Worm (Caenorhabditis elegans): ENCODE results near the gene T13C2.3.
A peak's percentile ranks its signal among the peaks of the same experiment; 100 is the strongest.

T13C2.3 gene

ce11 chrII:6830012-6830411 lies 41.0 kb downstream of the T13C2.3 start (continued):
- TF ChIP-seq nhr-6 (tag; optimal IDR thresholded peaks at IDR 0.05) (no peak), elt-1 (tag; optimal IDR thresholded peaks at IDR 0.05) (no peak), gmeb-1 (tag; optimal IDR thresholded peaks at IDR 0.05) (no peak), sma-9 (GFP tag; optimal IDR thresholded peaks at IDR 0.05) (peak; percentile 35), sma-9 (tag; optimal IDR thresholded peaks at IDR 0.05) (no peak), nhr-10 (tag; optimal IDR thresholded peaks at IDR 0.05) (no peak), nhr-237 (tag; optimal IDR thresholded peaks at IDR 0.05) (no peak), C34F6.9 (tag; optimal IDR thresholded peaks at IDR 0.05) (no peak)

- TF ChIP-seq nhr-11 (tag; optimal IDR thresholded peaks at IDR 0.05) = no peak
- TF ChIP-seq unc-55 (GFP tag; optimal IDR thresholded peaks at IDR 0.05) = no peak
- TF ChIP-seq blmp-1 (tag; optimal IDR thresholded peaks at IDR 0.05; ENCODE audit: insufficient read depth) = peak; percentile 37
- TF ChIP-seq sma-3 (GFP tag; optimal IDR thresholded peaks at IDR 0.05) = no peak
- no peak for TF ChIP-seq elt-1 (tag; optimal IDR thresholded peaks at IDR 0.05)
- no peak for TF ChIP-seq nhr-237 (tag; optimal IDR thresholded peaks at IDR 0.05)
- no peak for TF ChIP-seq ztf-1 (GFP tag; conservative IDR thresholded peaks at IDR 0.05)
- TF ChIP-seq nhr-77 (tag; optimal IDR thresholded peaks at IDR 0.05) = no peak
- no peak for TF ChIP-seq gmeb-1 (tag; optimal IDR thresholded peaks at IDR 0.05)
- TF ChIP-seq crh-2 (tag; optimal IDR thresholded peaks at IDR 0.05) = no peak
- no peak for TF ChIP-seq skn-1 (tag; optimal IDR thresholded peaks at IDR 0.05)
- no peak for TF ChIP-seq zag-1 (tag; optimal IDR thresholded peaks at IDR 0.05)
- peak; percentile 1 for TF ChIP-seq nhr-129 (tag; optimal IDR thresholded peaks at IDR 0.05)
- no peak for TF ChIP-seq R02D3.7 (tag; optimal IDR thresholded peaks at IDR 0.05)
- TF ChIP-seq nhr-25 (tag; optimal IDR thresholded peaks at IDR 0.05) = no peak
- TF ChIP-seq lin-39 (tag; optimal IDR thresholded peaks at IDR 0.05) = no peak
- no peak for TF ChIP-seq lin-13 (GFP tag; optimal IDR thresholded peaks at IDR 0.05)
- no peak for TF ChIP-seq alr-1 (tag; optimal IDR thresholded peaks at IDR 0.05)
Measured at ce11 chrII:6830923-6831322, 41.9 kb downstream of the T13C2.3 start.

ce11 chrII:6831531-6832201 lies 42.6 kb downstream of the T13C2.3 start:
- TF ChIP-seq elt-1 (tag; optimal IDR thresholded peaks at IDR 0.05) = no peak
- TF ChIP-seq lsy-2 (tag; optimal IDR thresholded peaks at IDR 0.05) = no peak
- no peak for TF ChIP-seq mbf-1 (tag; optimal IDR thresholded peaks at IDR 0.05)
- no peak for TF ChIP-seq crh-2 (tag; optimal IDR thresholded peaks at IDR 0.05)
- peak; percentile 29 for TF ChIP-seq fos-1 (tag; optimal IDR thresholded peaks at IDR 0.05)
- TF ChIP-seq zag-1 (tag; optimal IDR thresholded peaks at IDR 0.05) = no peak
- no peak for TF ChIP-seq nhr-21 (tag; optimal IDR thresholded peaks at IDR 0.05)
- TF ChIP-seq egl-27 (tag; optimal IDR thresholded peaks at IDR 0.05) = no peak
- TF ChIP-seq F13H6.1 (tag; optimal IDR thresholded peaks at IDR 0.05) = peak; percentile 4
- TF ChIP-seq unc-62 (GFP tag; optimal IDR thresholded peaks at IDR 0.05) = no peak
- peak in 1 of 2 experiments; percentile 4 for TF ChIP-seq mdl-1 (tag; optimal IDR thresholded peaks at IDR 0.05)
- TF ChIP-seq unc-55 (GFP tag; optimal IDR thresholded peaks at IDR 0.05) = no peak
- TF ChIP-seq nhr-129 (tag; optimal IDR thresholded peaks at IDR 0.05) = peak; percentile 41

ce11 chrII:6832207-6832606 lies 43.2 kb downstream of the T13C2.3 start:
- TF ChIP-seq nhr-23 (tag; optimal IDR thresholded peaks at IDR 0.05) (no peak), fos-1 (tag; optimal IDR thresholded peaks at IDR 0.05) (no peak), mbf-1 (tag; optimal IDR thresholded peaks at IDR 0.05) (no peak), F13H6.1 (tag; optimal IDR thresholded peaks at IDR 0.05) (no peak), ztf-4 (tag; optimal IDR thresholded peaks at IDR 0.05) (no peak), snpc-4 (tag; optimal IDR thresholded peaks at IDR 0.05) (no peak)

- no peak for TF ChIP-seq gmeb-1 (tag; optimal IDR thresholded peaks at IDR 0.05)
- no peak for TF ChIP-seq fos-1 (tag; optimal IDR thresholded peaks at IDR 0.05)
- no peak for TF ChIP-seq sem-4 (tag; optimal IDR thresholded peaks at IDR 0.05)
- TF ChIP-seq dmd-4 (tag; optimal IDR thresholded peaks at IDR 0.05) = no peak
- TF ChIP-seq nhr-11 (tag; optimal IDR thresholded peaks at IDR 0.05) = no peak
- peak; percentile 30 for TF ChIP-seq F13H6.1 (tag; optimal IDR thresholded peaks at IDR 0.05)
- peak; percentile 27 for TF ChIP-seq sma-9 (GFP tag; optimal IDR thresholded peaks at IDR 0.05)
- no peak for TF ChIP-seq sma-9 (tag; optimal IDR thresholded peaks at IDR 0.05)
- no peak for TF ChIP-seq nhr-237 (tag; optimal IDR thresholded peaks at IDR 0.05)
- TF ChIP-seq nhr-25 (tag; optimal IDR thresholded peaks at IDR 0.05) = peak; percentile 12
- peak; percentile 81 for TF ChIP-seq elt-1 (tag; optimal IDR thresholded peaks at IDR 0.05)
Measured at ce11 chrII:6832695-6833389, 43.8 kb downstream of the T13C2.3 start.

All from whole organism, L2 larva.